Worm (Caenorhabditis elegans): ENCODE measurements around the gene pinn-1.
"Not testable (repeated sequence)": the region's sequence is repeated elsewhere in the genome, so short reads cannot be mapped to it uniquely, and the experiment has no call there.

Gene pinn-1

DNA sequence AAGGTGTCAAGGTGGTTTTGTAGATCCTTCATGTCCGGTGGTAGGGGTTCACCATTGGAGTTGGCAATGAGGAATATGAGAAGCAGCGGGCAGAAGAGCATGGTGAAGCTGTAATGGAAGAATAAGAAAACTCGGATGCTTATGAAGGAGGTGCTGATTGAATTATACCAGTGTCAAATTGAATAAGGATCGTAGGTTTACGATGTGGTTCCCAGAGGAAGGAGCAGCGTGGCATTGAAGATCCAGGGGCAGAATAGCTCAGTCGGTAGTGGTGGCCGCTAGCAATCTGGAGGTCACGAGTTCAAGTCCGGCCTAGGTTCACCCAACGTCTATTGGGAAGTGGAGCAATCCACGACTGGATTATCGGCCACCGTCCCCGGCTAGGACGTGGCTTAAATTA, 47.3 kb downstream of the pinn-1 start, which contains the start of gene Y110A2AL.6:
Gene Y110A2AL.6, minus strand, starts transcription at position 101 of the 400 bp plus-strand sequence.
- TF ChIP-seq pha-4 (tag; optimal IDR thresholded peaks at IDR 0.05) (no peak), fkh-10 (GFP tag; optimal IDR thresholded peaks at IDR 0.05) (no peak), mml-1 (tag; optimal IDR thresholded peaks at IDR 0.05) (no peak), snpc-4 (tag; optimal IDR thresholded peaks at IDR 0.05) (no peak)

- not testable (repeated sequence) for TF ChIP-seq ceh-16, nhr-25, nhr-76 (tag; optimal IDR thresholded peaks at IDR 0.05)
Measured at ce11 chrII:2839004-2839403, 49.8 kb downstream of the pinn-1 start, which contains the start of gene Y110A2AL.4. Gene Y110A2AL.4 (plus strand): TSS chrII:2839304.

- TF ChIP-seq nhr-76 (tag; optimal IDR thresholded peaks at IDR 0.05) (no peak), elt-2 (tag; optimal IDR thresholded peaks at IDR 0.05) (no peak), elt-1 (tag; optimal IDR thresholded peaks at IDR 0.05) (no peak), nhr-23 (tag; optimal IDR thresholded peaks at IDR 0.05) (no peak)
Measured at ce11 chrII:2836853-2837252, 52.0 kb downstream of the pinn-1 start, which contains the start of gene K12H6.7. Gene K12H6.7 (minus strand): TSS chrII:2836953.
